Worm (Caenorhabditis elegans) whole organism, L4 larva: ENCODE results near the gene F18A12.7.

ENCODE experiments used
- nhr-25 ChIP-seq: sonication (generic microtip); optimal IDR thresholded peaks from 2 replicates; lab custom pipeline; 2017; ENCODE audit warnings: missing genetic modification characterization, mild to moderate bottlenecking, missing compliant biosample characterization, antibody characterized with exemption, moderate library complexity, borderline replicate concordance; ENCODE audit not compliant: insufficient read depth
- unc-62 ChIP-seq, 3 experiments: fragments of 150-350 bp in 1 of 3; sonication (generic microtip); optimal IDR thresholded peaks in 2 of 3; peaks in 1 of 3; 1 replicate in 1 of 3; 2 replicates in 2 of 3; lab custom pipeline; 2014 to 2017; ENCODE audit warnings: missing biosample characterization in 3 of 3, missing genetic modification characterization in 3 of 3, missing genetic modification reagents in 3 of 3, missing genotype in 1 of 3

- no peak for TF ChIP-seq unc-62 (GFP tag; optimal IDR thresholded peaks at IDR 0.05 in 1 of 2; lab: Kevin White, UChicago)
- no peak for TF ChIP-seq unc-62 (tag; optimal IDR thresholded peaks at IDR 0.05; lab: Kevin White, UChicago)
- TF ChIP-seq nhr-25 (tag; lab: Kevin White, UChicago): no peak
These were observed 43.9 kb upstream of the F18A12.7 start, which contains the start of the genes C16C8.26 and C16C8.19 for ce11 chrII:3458209-3458608.
